Worm (Caenorhabditis elegans) whole organism, L2 larva: ENCODE results near the gene abu-7.

Source experiments
- ceh-82 ChIP-seq: fragments of 150-350 bp; optimal IDR thresholded peaks from 2 replicates; lab custom pipeline; 2014; ENCODE audit warnings: missing biosample characterization, missing genetic modification characterization
- egl-27 ChIP-seq: sonication (generic microtip); optimal IDR thresholded peaks from 3 replicates; lab custom pipeline; 2017; ENCODE audit warnings: missing biosample characterization, missing genetic modification reagents, missing genetic modification characterization
- elt-3 ChIP-seq: sonication (generic microtip); optimal IDR thresholded peaks from 2 replicates; lab custom pipeline; 2017; ENCODE audit warnings: missing biosample characterization, missing genetic modification characterization
- fos-1 ChIP-seq: fragments of 150-350 bp; optimal IDR thresholded peaks from 2 replicates; lab custom pipeline; 2014; ENCODE audit warnings: missing biosample characterization, missing genetic modification characterization
- lin-39 ChIP-seq: fragments of 150-350 bp; optimal IDR thresholded peaks from 2 replicates; lab custom pipeline; 2014; ENCODE audit warnings: missing biosample characterization, missing genetic modification reagents, missing genetic modification characterization
- nhr-10 ChIP-seq: sonication (generic microtip); optimal IDR thresholded peaks from 2 replicates; lab custom pipeline; 2017; ENCODE audit warnings: missing biosample characterization, missing genetic modification characterization
- nhr-11 ChIP-seq: fragments of 150-350 bp; optimal IDR thresholded peaks from 2 replicates; lab custom pipeline; 2014; ENCODE audit warnings: missing biosample characterization, missing genetic modification characterization
- nhr-129 ChIP-seq: fragments of 150-350 bp; optimal IDR thresholded peaks from 2 replicates; lab custom pipeline; 2014; ENCODE audit warnings: missing biosample characterization, missing genetic modification characterization
- skn-1 ChIP-seq: sonication (generic microtip); optimal IDR thresholded peaks from 2 replicates; lab custom pipeline; 2017; ENCODE audit warnings: missing biosample characterization, missing genetic modification characterization
- ztf-4 ChIP-seq: fragments of 150-350 bp; optimal IDR thresholded peaks from 2 replicates; lab custom pipeline; 2014; ENCODE audit warnings: missing biosample characterization, missing genetic modification characterization

ce11 chrV:5155516-5155915 is 9.1 kb downstream of the abu-7 start, which contains the start of gene srx-38:
- TF ChIP-seq nhr-11 (no peak), ztf-4 (tag; lab: Kevin White, UChicago) (no peak), fos-1 (tag; lab: Kevin White, UChicago) (no peak), ceh-82 (no peak), skn-1 (no peak), nhr-10 (tag; lab: Kevin White, UChicago) (no peak), nhr-129 (tag; lab: Kevin White, UChicago) (no peak), lin-39 (tag; lab: Kevin White, UChicago) (no peak), elt-3 (tag; lab: Kevin White, UChicago) (no peak), egl-27 (tag; lab: Kevin White, UChicago) (no peak)
